Fruit fly (Drosophila melanogaster) whole organism, embryonic: ENCODE results near the gene CG34258.

Source experiments
- CG11504 ChIP-seq: fragments of 200-800 bp; sonication (Bioruptor generic); optimal IDR thresholded peaks from 3 replicates; lab custom pipeline; 2019; ENCODE audit warnings: missing biosample characterization, mild to moderate bottlenecking, missing genetic modification characterization, moderate library complexity
- CG2199 ChIP-seq: fragments of 200-800 bp; sonication (Bioruptor generic); IDR thresholded peaks from 3 replicates; pipeline ENCODE4 v1.3.6; 2022; ENCODE audit warnings: missing biosample characterization, missing genetic modification characterization
- Kr ChIP-seq: fragments of 200-800 bp; sonication (Bioruptor generic); optimal IDR thresholded peaks from 2 replicates; lab custom pipeline; 2017; ENCODE audit warnings: missing biosample characterization, mild to moderate bottlenecking, missing genetic modification characterization
- Spps ChIP-seq: fragments of 200-800 bp; sonication (Bioruptor generic); optimal IDR thresholded peaks from 2 replicates; lab custom pipeline; 2018; ENCODE audit warnings: missing biosample characterization, mild to moderate bottlenecking, missing genetic modification characterization
- pfk ChIP-seq: fragments of 200-800 bp; sonication (Bioruptor generic); optimal IDR thresholded peaks from 2 replicates; lab custom pipeline; 2018; ENCODE audit warnings: missing biosample characterization, mild to moderate bottlenecking, missing genetic modification characterization, moderate library complexity

DNA sequence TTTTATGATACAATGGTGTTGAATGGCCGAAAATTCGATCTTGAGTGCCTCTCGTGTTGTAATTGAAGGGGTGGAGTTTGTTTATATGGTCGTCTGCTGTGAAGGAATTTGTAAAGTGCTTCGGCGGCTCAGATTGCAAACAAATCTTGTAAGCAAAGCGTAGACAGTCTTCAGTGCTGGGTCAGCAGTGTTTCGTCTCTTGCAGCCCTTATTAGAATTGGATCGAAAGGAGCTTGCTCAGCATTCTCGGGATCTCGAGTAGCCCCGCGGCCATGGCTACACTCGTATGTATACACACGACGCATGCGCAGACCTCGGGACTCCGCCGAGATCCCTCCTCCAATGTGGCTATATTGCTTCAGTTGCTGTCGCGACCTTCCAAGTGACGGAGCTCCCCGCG is 26.3 kb upstream of the CG34258 start:
- TF ChIP-seq pfk (GFP tag; lab: Kevin White, UChicago) (no peak), Spps (tag; lab: Kevin White, UChicago) (no peak), CG2199 (GFP tag; lab: Robert Waterston, UW) (no peak), Kr (no peak), CG11504 (tag; lab: Kevin White, UChicago) (no peak)
